Worm (Caenorhabditis elegans) whole organism, L3 larva: ENCODE results near the gene srr-10.

Experiments
- ama-1 ChIP-seq: fragments of 150-350 bp; optimal IDR thresholded peaks from 2 replicates; lab custom pipeline; 2018
- fos-1 ChIP-seq: fragments of 150-350 bp; optimal IDR thresholded peaks from 2 replicates; lab custom pipeline; 2014; ENCODE audit warnings: missing biosample characterization, missing genetic modification characterization
- nhr-237 ChIP-seq: fragments of 150-350 bp; optimal IDR thresholded peaks from 2 replicates; lab custom pipeline; 2014; ENCODE audit warnings: missing biosample characterization, missing genetic modification characterization
- snpc-4 ChIP-seq: fragments of 150-350 bp; optimal IDR thresholded peaks from 2 replicates; lab custom pipeline; 2014; ENCODE audit warnings: missing biosample characterization, missing genetic modification characterization
- zag-1 ChIP-seq: fragments of 150-350 bp; optimal IDR thresholded peaks from 2 replicates; lab custom pipeline; 2014; ENCODE audit warnings: missing biosample characterization, missing genetic modification characterization
- ztf-4 ChIP-seq: fragments of 150-350 bp; optimal IDR thresholded peaks from 2 replicates; lab custom pipeline; 2014; ENCODE audit warnings: missing biosample characterization, missing genetic modification characterization

ce11 chrV:7686189-7686588, 49.2 kb upstream of the srr-10 start, which contains the start of the genes nhr-94 and nhr-152:
- TF ChIP-seq fos-1 (tag; lab: Kevin White, UChicago): no peak
- TF ChIP-seq nhr-237: no peak
- no peak for TF ChIP-seq ztf-4 (tag; lab: Kevin White, UChicago)
- no peak for TF ChIP-seq zag-1 (tag; lab: Kevin White, UChicago)
- TF ChIP-seq snpc-4 (tag; lab: Kevin White, UChicago): no peak
- TF ChIP-seq ama-1 (lab: Kevin White, UChicago): no peak
